Worm (Caenorhabditis elegans) whole organism, L1 larva: ENCODE data around the gene ribo-1.

Source experiments
- alr-1 ChIP-seq: fragments of 200-800 bp; sonication (Bioruptor generic); optimal IDR thresholded peaks from 2 replicates; lab custom pipeline; 2018; ENCODE audit warnings: borderline replicate concordance, mild to moderate bottlenecking, missing genetic modification characterization, missing compliant biosample characterization
- blmp-1 ChIP-seq: fragments of 150-350 bp; optimal IDR thresholded peaks from 2 replicates; lab custom pipeline; 2014; ENCODE audit warnings: missing biosample characterization, missing genetic modification characterization
- ceh-8 ChIP-seq: fragments of 200-800 bp; sonication (Bioruptor generic); optimal IDR thresholded peaks from 2 replicates; lab custom pipeline; 2018; ENCODE audit warnings: mild to moderate bottlenecking, missing genetic modification characterization, moderate library complexity, missing compliant biosample characterization
- ceh-82 ChIP-seq, 3 experiments: fragments of 150-350 bp in 1 of 3; sonication (generic microtip) in 2 of 3; optimal IDR thresholded peaks; 2 replicates each; lab custom pipeline; 2014 to 2017; ENCODE audit warnings: missing biosample characterization in 3 of 3, missing genetic modification characterization in 3 of 3
- dpl-1 ChIP-seq, 3 experiments: fragments of 150-350 bp in 2 of 3; sonication (generic microtip) in 1 of 3; optimal IDR thresholded peaks; 2 replicates each; lab custom pipeline; 2014 to 2017; ENCODE audit warnings: missing biosample characterization in 3 of 3, missing genetic modification characterization in 3 of 3, missing genetic modification reagents in 3 of 3
- dsc-1 ChIP-seq: sonication (generic microtip); optimal IDR thresholded peaks from 2 replicates; lab custom pipeline; 2016; ENCODE audit warnings: mild to moderate bottlenecking, missing genetic modification characterization, missing compliant biosample characterization
- efl-1 ChIP-seq, 4 experiments: fragments of 150-350 bp; optimal IDR thresholded peaks in 3 of 4; peaks in 1 of 4; 1 replicate in 1 of 4; 2 replicates in 3 of 4; lab custom pipeline; 2014; ENCODE audit warnings: missing biosample characterization in 2 of 4, missing genetic modification characterization in 2 of 4, missing genetic modification reagents in 2 of 4
- efl-3 ChIP-seq: fragments of 200-800 bp; sonication (Bioruptor generic); optimal IDR thresholded peaks from 2 replicates; lab custom pipeline; 2018; ENCODE audit warnings: mild to moderate bottlenecking, missing genetic modification characterization, missing compliant biosample characterization
- egl-13 ChIP-seq: sonication (generic microtip); optimal IDR thresholded peaks from 2 replicates; lab custom pipeline; 2016; ENCODE audit warnings: missing genotype, missing genetic modification reagents, missing genetic modification characterization, missing compliant biosample characterization
- fkh-10 ChIP-seq: sonication (generic microtip); optimal IDR thresholded peaks from 2 replicates; lab custom pipeline; 2017; ENCODE audit warnings: missing biosample characterization, missing genetic modification reagents, missing genetic modification characterization
- fkh-4 ChIP-seq: sonication (generic microtip); optimal IDR thresholded peaks from 2 replicates; lab custom pipeline; 2016; ENCODE audit warnings: missing compliant biosample characterization, missing genetic modification characterization, borderline replicate concordance
- fkh-8 ChIP-seq: sonication (generic microtip); optimal IDR thresholded peaks from 2 replicates; lab custom pipeline; 2016; ENCODE audit warnings: mild to moderate bottlenecking, missing genetic modification characterization, missing compliant biosample characterization
- fos-1 ChIP-seq: fragments of 150-350 bp; optimal IDR thresholded peaks from 2 replicates; lab custom pipeline; 2014; ENCODE audit warnings: missing biosample characterization, missing genetic modification characterization
- hlh-17 ChIP-seq: fragments of 200-800 bp; sonication (Bioruptor generic); optimal IDR thresholded peaks from 2 replicates; lab custom pipeline; 2018; ENCODE audit warnings: missing genetic modification characterization, mild to moderate bottlenecking, missing compliant biosample characterization, moderate library complexity, borderline replicate concordance
- hlh-4 ChIP-seq: sonication (generic microtip); optimal IDR thresholded peaks from 2 replicates; lab custom pipeline; 2016; ENCODE audit warnings: mild to moderate bottlenecking, missing genetic modification characterization, missing compliant biosample characterization
- isw-1 ChIP-seq: fragments of 200-800 bp; sonication (Bioruptor generic); IDR thresholded peaks from 2 replicates; pipeline ENCODE4 v1.3.6; 2022; ENCODE audit warnings: missing genetic modification characterization, missing compliant biosample characterization
- lin-14 ChIP-seq: fragments of 200-800 bp; sonication (Bioruptor generic); optimal IDR thresholded peaks from 2 replicates; lab custom pipeline; 2018; ENCODE audit warnings: mild to moderate bottlenecking, missing genetic modification characterization, moderate library complexity, missing compliant biosample characterization
- lin-35 ChIP-seq, 2 experiments: fragments of 150-350 bp; optimal IDR thresholded peaks; 2 replicates each; lab custom pipeline; 2014; ENCODE audit warnings: missing biosample characterization in 2 of 2, missing genetic modification characterization in 2 of 2, missing genetic modification reagents in 2 of 2
- lsy-2 ChIP-seq, 2 experiments: fragments of 150-350 bp; optimal IDR thresholded peaks; 2 replicates each; lab custom pipeline; 2014; ENCODE audit warnings: missing biosample characterization in 2 of 2, missing genetic modification characterization in 2 of 2
- mab-9 ChIP-seq: fragments of 200-800 bp; sonication (Bioruptor generic); IDR thresholded peaks from 2 replicates; pipeline ENCODE4 v1.3.6; 2022; ENCODE audit warnings: missing genetic modification reagents, missing genetic modification characterization, missing compliant biosample characterization
- mdl-1 ChIP-seq, 2 experiments: fragments of 150-350 bp; optimal IDR thresholded peaks; 2 replicates each; lab custom pipeline; 2014 to 2017; ENCODE audit warnings: missing biosample characterization in 2 of 2, missing genetic modification characterization in 2 of 2, inconsistent platforms in 1 of 2
- mep-1 ChIP-seq: fragments of 150-350 bp; optimal IDR thresholded peaks from 2 replicates; lab custom pipeline; 2014; ENCODE audit warnings: missing biosample characterization, missing genetic modification characterization
- nhr-11 ChIP-seq: fragments of 150-350 bp; optimal IDR thresholded peaks from 2 replicates; lab custom pipeline; 2014; ENCODE audit warnings: missing biosample characterization, missing genetic modification characterization
- nhr-12 ChIP-seq: sonication (generic microtip); optimal IDR thresholded peaks from 2 replicates; lab custom pipeline; 2017; ENCODE audit warnings: missing biosample characterization, missing genetic modification characterization
- nhr-19 ChIP-seq: fragments of 200-800 bp; sonication (Bioruptor generic); conservative IDR thresholded peaks from 2 replicates; pipeline ENCODE4 v1.3.6; 2022; ENCODE audit warnings: missing genetic modification characterization, missing compliant biosample characterization
- nhr-28 ChIP-seq: fragments of 150-350 bp; optimal IDR thresholded peaks from 2 replicates; lab custom pipeline; 2014; ENCODE audit warnings: missing biosample characterization, missing genetic modification characterization
- nhr-47 ChIP-seq: sonication (generic microtip); optimal IDR thresholded peaks from 2 replicates; lab custom pipeline; 2016; ENCODE audit warnings: mild to moderate bottlenecking, missing genetic modification characterization, moderate library complexity, missing compliant biosample characterization
- nhr-71 ChIP-seq: sonication (generic microtip); optimal IDR thresholded peaks from 2 replicates; lab custom pipeline; 2016; ENCODE audit warnings: mild to moderate bottlenecking, missing genetic modification characterization, moderate library complexity, missing compliant biosample characterization
- nhr-76 ChIP-seq: sonication (generic microtip); optimal IDR thresholded peaks from 2 replicates; lab custom pipeline; 2017; ENCODE audit warnings: missing biosample characterization, missing genetic modification characterization
- nhr-77 ChIP-seq: fragments of 150-350 bp; optimal IDR thresholded peaks from 2 replicates; lab custom pipeline; 2014; ENCODE audit warnings: missing biosample characterization, missing genetic modification characterization
- pqm-1 ChIP-seq: sonication (generic microtip); optimal IDR thresholded peaks from 3 replicates; lab custom pipeline; 2017; ENCODE audit warnings: missing biosample characterization, missing genetic modification characterization
- rnt-1 ChIP-seq: sonication (generic microtip); optimal IDR thresholded peaks from 2 replicates; lab custom pipeline; 2016; ENCODE audit warnings: mild to moderate bottlenecking, missing genetic modification characterization, moderate library complexity, missing compliant biosample characterization
- snu-23 ChIP-seq: sonication (generic microtip); optimal IDR thresholded peaks from 2 replicates; lab custom pipeline; 2016; ENCODE audit warnings: missing genetic modification characterization, missing compliant biosample characterization
- sox-4 ChIP-seq: sonication (generic microtip); optimal IDR thresholded peaks from 2 replicates; lab custom pipeline; 2016; ENCODE audit warnings: missing genetic modification characterization, missing compliant biosample characterization
- sup-37 ChIP-seq: fragments of 200-800 bp; sonication (Bioruptor generic); optimal IDR thresholded peaks from 2 replicates; lab custom pipeline; 2018; ENCODE audit warnings: mild to moderate bottlenecking, missing genetic modification characterization, missing compliant biosample characterization
- swsn-7 ChIP-seq: sonication (generic microtip); optimal IDR thresholded peaks from 2 replicates; lab custom pipeline; 2016; ENCODE audit warnings: missing genetic modification characterization, missing compliant biosample characterization
- unc-130 ChIP-seq: fragments of 150-350 bp; optimal IDR thresholded peaks from 2 replicates; lab custom pipeline; 2017; ENCODE audit warnings: missing biosample characterization, missing genetic modification characterization, inconsistent platforms
- xbp-1 ChIP-seq: sonication (generic microtip); optimal IDR thresholded peaks from 2 replicates; lab custom pipeline; 2016; ENCODE audit warnings: missing genetic modification characterization, missing compliant biosample characterization
- zag-1 ChIP-seq: fragments of 150-350 bp; optimal IDR thresholded peaks from 2 replicates; lab custom pipeline; 2014; ENCODE audit warnings: missing biosample characterization, missing genetic modification characterization
- ztf-4 ChIP-seq: fragments of 150-350 bp; optimal IDR thresholded peaks from 2 replicates; lab custom pipeline; 2014; ENCODE audit warnings: missing biosample characterization, missing genetic modification characterization

The ribo-1 gene

ce11 chrIV:6925520-6925919 lies 15.0 kb downstream of the ribo-1 start:
- TF ChIP-seq ceh-8 (no peak), efl-1 (optimal IDR thresholded peaks at IDR 0.05; lab: Kevin White, UChicago) (no peak), efl-1 (GFP tag; optimal IDR thresholded peaks at IDR 0.05 in 1 of 2; lab: Kevin White, UChicago) (peak in 1 of 2 experiments; percentile 17)

ce11 chrIV:6928417-6928816 lies 17.9 kb downstream of the ribo-1 start, which contains the start of gene cest-6:
Gene cest-6 (minus strand): TSS chrIV:6928517.
- TF ChIP-seq nhr-11 (no peak), mep-1 (no peak), lin-35 (GFP tag; optimal IDR thresholded peaks at IDR 0.05; lab: Kevin White, UChicago) (no peak), sox-4 (tag; lab: Kevin White, UChicago) (no peak), nhr-19 (GFP tag; lab: Robert Waterston, UW) (no peak), zag-1 (tag; lab: Kevin White, UChicago) (no peak), fkh-4 (tag; lab: Kevin White, UChicago) (no peak), swsn-7 (tag; lab: Kevin White, UChicago) (no peak)

ce11 chrIV:6937548-6937947 lies 27.1 kb downstream of the ribo-1 start, which contains the start of gene npr-12:
Gene npr-12 (minus strand): TSS chrIV:6937648.
- no peak for TF ChIP-seq nhr-19 (GFP tag; lab: Robert Waterston, UW)
- TF ChIP-seq, all 84 proteins: peak for 0

DNA sequence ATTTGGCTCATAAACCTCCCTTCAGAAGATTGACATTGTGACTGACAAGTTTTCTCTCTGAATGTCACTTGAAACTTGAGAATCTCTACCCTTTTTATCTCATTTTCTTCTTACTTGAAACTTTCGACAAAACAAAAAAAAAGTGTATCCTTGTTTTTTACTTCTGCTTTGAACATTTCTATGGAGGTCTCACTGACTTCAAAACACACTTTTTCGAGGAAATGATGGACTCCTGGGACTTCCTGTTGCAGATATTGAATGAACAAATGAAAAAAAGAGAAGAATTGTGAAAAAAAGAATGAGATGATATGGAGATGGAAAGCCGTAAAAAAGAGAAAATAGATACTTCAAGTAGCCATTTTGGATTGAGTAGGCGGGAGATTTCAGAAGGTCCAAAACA lies 30.6 kb downstream of the ribo-1 start:
- TF ChIP-seq lin-14 (GFP tag; lab: Kevin White, UChicago) (peak; percentile 35), ceh-82 (tag; optimal IDR thresholded peaks at IDR 0.05; lab: Kevin White, UChicago) (no peak), fkh-10 (GFP tag; lab: Kevin White, UChicago) (peak; percentile 52)

DNA sequence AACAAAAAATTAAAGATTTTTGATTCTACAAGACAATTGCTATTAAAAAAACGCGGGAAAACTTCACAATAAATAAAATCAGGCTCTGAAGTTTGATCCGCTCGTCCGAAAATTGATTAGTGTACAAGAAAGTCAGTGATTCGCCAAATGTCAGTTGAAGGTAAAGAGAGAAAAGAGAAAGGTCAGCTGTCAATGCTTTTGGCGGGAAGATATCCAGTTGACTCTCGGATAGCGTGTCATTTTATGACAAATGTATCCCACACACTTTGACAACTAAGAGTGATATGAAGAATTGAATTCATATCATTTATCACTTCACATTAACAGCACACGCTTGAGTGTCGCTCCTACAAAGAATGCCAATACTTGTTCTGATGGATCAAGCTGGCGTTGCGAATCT lies 36.3 kb downstream of the ribo-1 start:
- TF ChIP-seq lin-14 (GFP tag; lab: Kevin White, UChicago) (peak; percentile 54), efl-1 (optimal IDR thresholded peaks at IDR 0.05; lab: Kevin White, UChicago) (no peak), efl-1 (GFP tag; optimal IDR thresholded peaks at IDR 0.05 in 1 of 2; lab: Kevin White, UChicago) (peak in 1 of 2 experiments; percentile 10), lsy-2 (tag; optimal IDR thresholded peaks at IDR 0.05; lab: Kevin White, UChicago) (peak in 1 of 2 experiments; percentile 15), hlh-17 (GFP tag; lab: Kevin White, UChicago) (no peak), nhr-71 (peak; percentile 60), isw-1 (GFP tag; lab: Robert Waterston, UW) (no peak), mdl-1 (tag; optimal IDR thresholded peaks at IDR 0.05; lab: Kevin White, UChicago) (no peak), mep-1 (no peak), nhr-11 (no peak), pqm-1 (no peak), nhr-19 (GFP tag; lab: Robert Waterston, UW) (no peak), lin-35 (GFP tag; optimal IDR thresholded peaks at IDR 0.05; lab: Kevin White, UChicago) (peak in 1 of 2 experiments; percentile 4), dpl-1 (GFP tag; optimal IDR thresholded peaks at IDR 0.05; lab: Kevin White, UChicago) (peak in 1 of 3 experiments; percentile 33), egl-13 (tag; lab: Kevin White, UChicago) (no peak), snu-23 (GFP tag; lab: Kevin White, UChicago) (peak; percentile 23)

DNA sequence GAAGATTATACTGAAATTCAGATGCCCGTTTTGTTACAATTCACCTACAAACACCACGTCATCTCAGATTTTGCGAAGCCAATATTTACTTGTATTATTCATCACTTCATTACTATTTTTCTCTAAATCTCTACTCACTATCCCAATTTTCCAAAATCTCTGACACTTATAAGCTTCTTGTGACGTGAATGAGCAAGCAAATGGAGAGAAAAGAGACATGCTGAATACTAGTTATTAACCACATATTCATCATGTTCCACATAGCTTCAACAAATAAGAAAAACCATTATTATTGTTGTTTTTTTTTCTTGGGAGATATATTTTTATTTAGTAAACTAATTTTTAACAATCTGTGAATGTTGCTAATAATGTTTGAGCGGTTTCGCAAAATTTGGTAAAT lies 40.8 kb downstream of the ribo-1 start:
- TF ChIP-seq nhr-77 (tag; lab: Kevin White, UChicago) (no peak), rnt-1 (tag; lab: Kevin White, UChicago) (no peak), nhr-28 (tag; lab: Kevin White, UChicago) (no peak), hlh-4 (no peak), nhr-47 (no peak), sox-4 (tag; lab: Kevin White, UChicago) (peak; percentile 34), ztf-4 (tag; lab: Kevin White, UChicago) (no peak), blmp-1 (tag; lab: Kevin White, UChicago) (no peak), efl-3 (GFP tag; lab: Kevin White, UChicago) (no peak), egl-13 (tag; lab: Kevin White, UChicago) (no peak), fos-1 (tag; lab: Kevin White, UChicago) (no peak), xbp-1 (tag; lab: Kevin White, UChicago) (no peak), alr-1 (tag; lab: Kevin White, UChicago) (no peak), fkh-8 (tag; lab: Kevin White, UChicago) (peak; percentile 49), unc-130 (tag; lab: Kevin White, UChicago) (no peak), efl-1 (optimal IDR thresholded peaks at IDR 0.05; lab: Kevin White, UChicago) (no peak), efl-1 (GFP tag; optimal IDR thresholded peaks at IDR 0.05 in 1 of 2; lab: Kevin White, UChicago) (peak in 1 of 2 experiments; percentile 70), mab-9 (GFP tag; lab: Robert Waterston, UW) (no peak), pqm-1 (no peak), dsc-1 (tag; lab: Kevin White, UChicago) (peak; percentile 69), lin-35 (GFP tag; optimal IDR thresholded peaks at IDR 0.05; lab: Kevin White, UChicago) (no peak), sup-37 (GFP tag; lab: Kevin White, UChicago) (no peak), nhr-76 (tag; lab: Kevin White, UChicago) (no peak), isw-1 (GFP tag; lab: Robert Waterston, UW) (no peak), nhr-12 (tag; lab: Kevin White, UChicago) (no peak), ceh-82 (tag; optimal IDR thresholded peaks at IDR 0.05; lab: Kevin White, UChicago) (no peak)
